Worm (Caenorhabditis elegans) whole organism, L1 larva: ENCODE data around the gene cua-1.
A peak's percentile ranks its signal among the peaks of the same experiment; 100 is the strongest.
"Not testable (repeated sequence)": the region's sequence is repeated elsewhere in the genome, so short reads cannot be mapped to it uniquely, and the experiment has no call there.

ENCODE experiments used
- C16A3.4 ChIP-seq: fragments of 150-350 bp; optimal IDR thresholded peaks from 2 replicates; lab custom pipeline; 2014; ENCODE audit warnings: missing biosample characterization, missing genetic modification characterization
- Y116A8C.19 ChIP-seq: sonication (generic microtip); optimal IDR thresholded peaks from 2 replicates; lab custom pipeline; 2016; ENCODE audit warnings: missing compliant biosample characterization, missing genetic modification characterization, borderline replicate concordance
- ama-1 ChIP-seq: fragments of 150-350 bp; optimal IDR thresholded peaks from 2 replicates; lab custom pipeline; 2014
- ceh-63 ChIP-seq: fragments of 200-800 bp; sonication (Bioruptor generic); optimal IDR thresholded peaks from 2 replicates; lab custom pipeline; 2018; ENCODE audit warnings: mild to moderate bottlenecking, missing genetic modification characterization, missing compliant biosample characterization
- ceh-90 ChIP-seq: sonication (generic microtip); optimal IDR thresholded peaks from 2 replicates; lab custom pipeline; 2016; ENCODE audit warnings: missing genetic modification characterization, missing compliant biosample characterization
- ces-1 ChIP-seq: fragments of 150-350 bp; optimal IDR thresholded peaks from 2 replicates; lab custom pipeline; 2014; ENCODE audit warnings: missing biosample characterization, missing genetic modification reagents, missing genetic modification characterization
- dpl-1 ChIP-seq, 3 experiments: fragments of 150-350 bp in 2 of 3; sonication (generic microtip) in 1 of 3; optimal IDR thresholded peaks; 2 replicates each; lab custom pipeline; 2014 to 2017; ENCODE audit warnings: missing biosample characterization in 3 of 3, missing genetic modification characterization in 3 of 3, missing genetic modification reagents in 3 of 3
- dsc-1 ChIP-seq: sonication (generic microtip); optimal IDR thresholded peaks from 2 replicates; lab custom pipeline; 2016; ENCODE audit warnings: mild to moderate bottlenecking, missing genetic modification characterization, missing compliant biosample characterization
- efl-1 ChIP-seq, 4 experiments: fragments of 150-350 bp; optimal IDR thresholded peaks in 3 of 4; peaks in 1 of 4; 1 replicate in 1 of 4; 2 replicates in 3 of 4; lab custom pipeline; 2014; ENCODE audit warnings: missing biosample characterization in 2 of 4, missing genetic modification characterization in 2 of 4, missing genetic modification reagents in 2 of 4
- elt-2 ChIP-seq: sonication (generic microtip); optimal IDR thresholded peaks from 2 replicates; lab custom pipeline; 2016; ENCODE audit warnings: missing genetic modification characterization, mild to moderate bottlenecking, inconsistent platforms, missing compliant biosample characterization, missing genetic modification reagents
- fkh-4 ChIP-seq: sonication (generic microtip); optimal IDR thresholded peaks from 2 replicates; lab custom pipeline; 2016; ENCODE audit warnings: missing compliant biosample characterization, missing genetic modification characterization, borderline replicate concordance
- grh-1 ChIP-seq: fragments of 200-800 bp; sonication (Bioruptor generic); IDR thresholded peaks from 2 replicates; pipeline ENCODE4 v1.3.6; 2022; ENCODE audit warnings: missing genetic modification reagents, missing genetic modification characterization, missing compliant biosample characterization
- hlh-17 ChIP-seq: fragments of 200-800 bp; sonication (Bioruptor generic); optimal IDR thresholded peaks from 2 replicates; lab custom pipeline; 2018; ENCODE audit warnings: missing genetic modification characterization, mild to moderate bottlenecking, missing compliant biosample characterization, moderate library complexity, borderline replicate concordance
- jun-1 ChIP-seq: fragments of 150-350 bp; optimal IDR thresholded peaks from 2 replicates; lab custom pipeline; 2014; ENCODE audit warnings: missing biosample characterization, missing genetic modification reagents, missing genetic modification characterization
- lin-35 ChIP-seq, 2 experiments: fragments of 150-350 bp; optimal IDR thresholded peaks; 2 replicates each; lab custom pipeline; 2014; ENCODE audit warnings: missing biosample characterization in 2 of 2, missing genetic modification characterization in 2 of 2, missing genetic modification reagents in 2 of 2
- lir-3 ChIP-seq: sonication (generic microtip); optimal IDR thresholded peaks from 2 replicates; lab custom pipeline; 2016; ENCODE audit warnings: mild to moderate bottlenecking, missing genetic modification characterization, moderate library complexity, missing compliant biosample characterization; ENCODE audit not compliant: poor library complexity
- mdl-1 ChIP-seq, 2 experiments: fragments of 150-350 bp; optimal IDR thresholded peaks; 2 replicates each; lab custom pipeline; 2014 to 2017; ENCODE audit warnings: missing biosample characterization in 2 of 2, missing genetic modification characterization in 2 of 2, inconsistent platforms in 1 of 2
- mef-2 ChIP-seq: fragments of 150-350 bp; optimal IDR thresholded peaks from 2 replicates; lab custom pipeline; 2014; ENCODE audit warnings: missing biosample characterization, missing genetic modification characterization
- mep-1 ChIP-seq: fragments of 150-350 bp; optimal IDR thresholded peaks from 2 replicates; lab custom pipeline; 2014; ENCODE audit warnings: missing biosample characterization, missing genetic modification characterization
- nhr-19 ChIP-seq: fragments of 200-800 bp; sonication (Bioruptor generic); conservative IDR thresholded peaks from 2 replicates; pipeline ENCODE4 v1.3.6; 2022; ENCODE audit warnings: missing genetic modification characterization, missing compliant biosample characterization
- nhr-237 ChIP-seq: fragments of 150-350 bp; optimal IDR thresholded peaks from 2 replicates; lab custom pipeline; 2014; ENCODE audit warnings: missing biosample characterization, missing genetic modification characterization
- nhr-71 ChIP-seq: sonication (generic microtip); optimal IDR thresholded peaks from 2 replicates; lab custom pipeline; 2016; ENCODE audit warnings: mild to moderate bottlenecking, missing genetic modification characterization, moderate library complexity, missing compliant biosample characterization
- nhr-85 ChIP-seq: sonication (generic microtip); peaks from one replicate; lab custom pipeline; 2016; ENCODE audit warnings: missing genetic modification characterization, inconsistent platforms, missing compliant biosample characterization
- nhr-90 ChIP-seq: sonication (generic microtip); optimal IDR thresholded peaks from 2 replicates; lab custom pipeline; 2016; ENCODE audit warnings: mild to moderate bottlenecking, missing genetic modification characterization, missing compliant biosample characterization; ENCODE audit not compliant: poor library complexity
- pqm-1 ChIP-seq: sonication (generic microtip); optimal IDR thresholded peaks from 3 replicates; lab custom pipeline; 2017; ENCODE audit warnings: missing biosample characterization, missing genetic modification characterization
- rnt-1 ChIP-seq: sonication (generic microtip); optimal IDR thresholded peaks from 2 replicates; lab custom pipeline; 2016; ENCODE audit warnings: mild to moderate bottlenecking, missing genetic modification characterization, moderate library complexity, missing compliant biosample characterization
- skn-1 ChIP-seq: fragments of 150-350 bp; optimal IDR thresholded peaks from 2 replicates; lab custom pipeline; 2014; ENCODE audit warnings: missing biosample characterization, missing genetic modification characterization
- sox-4 ChIP-seq: sonication (generic microtip); optimal IDR thresholded peaks from 2 replicates; lab custom pipeline; 2016; ENCODE audit warnings: missing genetic modification characterization, missing compliant biosample characterization
- sup-37 ChIP-seq: fragments of 200-800 bp; sonication (Bioruptor generic); optimal IDR thresholded peaks from 2 replicates; lab custom pipeline; 2018; ENCODE audit warnings: mild to moderate bottlenecking, missing genetic modification characterization, missing compliant biosample characterization
- tbx-2 ChIP-seq: sonication (generic microtip); optimal IDR thresholded peaks from 2 replicates; lab custom pipeline; 2016; ENCODE audit warnings: missing genetic modification characterization, missing compliant biosample characterization
- unc-130 ChIP-seq: fragments of 150-350 bp; optimal IDR thresholded peaks from 2 replicates; lab custom pipeline; 2017; ENCODE audit warnings: missing biosample characterization, missing genetic modification characterization, inconsistent platforms
- unc-30 ChIP-seq: sonication (generic microtip); optimal IDR thresholded peaks from 2 replicates; lab custom pipeline; 2017; ENCODE audit warnings: missing biosample characterization, missing genetic modification characterization
- unc-86 ChIP-seq: sonication (generic microtip); optimal IDR thresholded peaks from 2 replicates; lab custom pipeline; 2016; ENCODE audit warnings: missing genetic modification characterization, missing compliant biosample characterization
- unc-98 ChIP-seq: fragments of 200-800 bp; sonication (Bioruptor generic); IDR thresholded peaks from 2 replicates; pipeline ENCODE4 v1.3.6; 2022; ENCODE audit warnings: missing genetic modification characterization, missing compliant biosample characterization
- xbp-1 ChIP-seq: sonication (generic microtip); optimal IDR thresholded peaks from 2 replicates; lab custom pipeline; 2016; ENCODE audit warnings: missing genetic modification characterization, missing compliant biosample characterization
- zag-1 ChIP-seq: fragments of 150-350 bp; optimal IDR thresholded peaks from 2 replicates; lab custom pipeline; 2014; ENCODE audit warnings: missing biosample characterization, missing genetic modification characterization
- ztf-11 ChIP-seq, 2 experiments: sonication (generic microtip); optimal IDR thresholded peaks; 2 replicates each; lab custom pipeline; 2016 to 2017; ENCODE audit warnings: missing genetic modification characterization in 2 of 2, missing biosample characterization in 1 of 2, missing compliant biosample characterization in 1 of 2
- ztf-4 ChIP-seq: fragments of 150-350 bp; optimal IDR thresholded peaks from 2 replicates; lab custom pipeline; 2014; ENCODE audit warnings: missing biosample characterization, missing genetic modification characterization

cua-1 gene

ce11 chrIII:13498899-13499298, 43.8 kb upstream of the cua-1 start, which contains the start of gene T28A8.6:
Gene T28A8.6 (plus strand): TSS chrIII:13499199.
- not testable (repeated sequence) for TF ChIP-seq fkh-4, zag-1, unc-130 (tag; lab: Kevin White, UChicago)
- TF ChIP-seq, all 84 proteins: peak for 0; not testable (repeated sequence) for 84

- TF ChIP-seq mep-1 (tag; lab: Kevin White, UChicago) (no peak), hlh-17 (GFP tag; lab: Kevin White, UChicago) (no peak), mdl-1 (tag; optimal IDR thresholded peaks at IDR 0.05; lab: Kevin White, UChicago) (no peak)
- TF ChIP-seq, all 84 proteins: peak for 0
Measured at ce11 chrIII:13495571-13495970, 40.5 kb upstream of the cua-1 start, which contains the start of gene T28A8.2. Gene T28A8.2 (minus strand): TSS chrIII:13495671.

- TF ChIP-seq ama-1 (lab: Kevin White, UChicago) (no peak), zag-1 (tag; lab: Kevin White, UChicago) (no peak), grh-1 (GFP tag; lab: Robert Waterston, UW) (no peak), unc-30 (tag; lab: Kevin White, UChicago) (no peak), sup-37 (GFP tag; lab: Kevin White, UChicago) (no peak), lir-3 (no peak), unc-98 (GFP tag; lab: Robert Waterston, UW) (no peak), dpl-1 (GFP tag; optimal IDR thresholded peaks at IDR 0.05; lab: Kevin White, UChicago) (no peak), jun-1 (tag; lab: Kevin White, UChicago) (no peak)
- TF ChIP-seq, all 84 proteins: peak for 0
Measured at ce11 chrIII:13492377-13492776, 37.3 kb upstream of the cua-1 start, which contains the start of gene twk-40. Gene twk-40 (minus strand): TSS chrIII:13492477.

ce11 chrIII:13484024-13484423, 28.9 kb upstream of the cua-1 start, which contains the start of gene acc-4:
Gene acc-4 (minus strand): TSS chrIII:13484124.
- TF ChIP-seq unc-130 (tag; lab: Kevin White, UChicago): no peak

- no peak for TF ChIP-seq unc-86 (tag; lab: Kevin White, UChicago)
- no peak for TF ChIP-seq grh-1 (GFP tag; lab: Robert Waterston, UW)
- no peak for TF ChIP-seq xbp-1
- TF ChIP-seq unc-98 (GFP tag; lab: Robert Waterston, UW): no peak
- TF ChIP-seq skn-1: no peak
- TF ChIP-seq Y116A8C.19: no peak
- TF ChIP-seq ceh-90: no peak
- TF ChIP-seq nhr-237: no peak
- no peak for TF ChIP-seq pqm-1 (tag; lab: Kevin White, UChicago)
- TF ChIP-seq hlh-17 (GFP tag; lab: Kevin White, UChicago): no peak
- no peak for TF ChIP-seq ces-1
- TF ChIP-seq dsc-1 (tag; lab: Kevin White, UChicago): no peak
- TF ChIP-seq nhr-71: no peak
- TF ChIP-seq unc-130 (tag; lab: Kevin White, UChicago): no peak
- TF ChIP-seq sox-4: no peak
- no peak for TF ChIP-seq lin-35 (GFP tag; optimal IDR thresholded peaks at IDR 0.05; lab: Kevin White, UChicago)
Measured at ce11 chrIII:13476682-13477081, 21.6 kb upstream of the cua-1 start, which contains the start of gene T27E9.6. Gene T27E9.6 (minus strand): TSS chrIII:13476782.

ce11 chrIII:13474482-13474881, 19.4 kb upstream of the cua-1 start:
- TF ChIP-seq nhr-85 (tag; lab: Kevin White, UChicago) (peak; percentile 26), elt-2 (tag; lab: Kevin White, UChicago) (no peak), unc-98 (GFP tag; lab: Robert Waterston, UW) (peak; percentile 58), mef-2 (tag; lab: Kevin White, UChicago) (no peak), nhr-90 (peak; percentile 42), rnt-1 (peak; percentile 34), ceh-63 (GFP tag; lab: Kevin White, UChicago) (peak; percentile 40), tbx-2 (tag; lab: Kevin White, UChicago) (no peak), ztf-4 (no peak), sox-4 (peak; percentile 28), lir-3 (peak; percentile 66), C16A3.4 (tag; lab: Kevin White, UChicago) (no peak), zag-1 (tag; lab: Kevin White, UChicago) (no peak), nhr-19 (GFP tag; lab: Robert Waterston, UW) (0 out of 2 replicates have a peak, but pooled peaks have one; percentile 9), fkh-4 (tag; lab: Kevin White, UChicago) (peak; percentile 10), ztf-11 (tag; optimal IDR thresholded peaks at IDR 0.05; lab: Kevin White, UChicago) (peak in 1 of 2 experiments; percentile 53), efl-1 (optimal IDR thresholded peaks at IDR 0.05; lab: Kevin White, UChicago) (peak; percentile 2 to 38), efl-1 (GFP tag; optimal IDR thresholded peaks at IDR 0.05 in 1 of 2; lab: Kevin White, UChicago) (peak in 1 of 2 experiments; percentile 82), ceh-90 (peak; percentile 36)
- TF ChIP-seq, all 84 proteins: peak for 12
